Worm (Caenorhabditis elegans) whole organism, L3 larva: ENCODE results near the gene cest-7.

ENCODE experiments used
- R02D3.7 ChIP-seq: fragments of 150-350 bp; optimal IDR thresholded peaks from 2 replicates; lab custom pipeline; 2014; ENCODE audit warnings: missing biosample characterization, missing genetic modification characterization
- ZK546.5 ChIP-seq: sonication (generic microtip); optimal IDR thresholded peaks from 2 replicates; lab custom pipeline; 2017; ENCODE audit warnings: missing biosample characterization, missing genetic modification characterization
- ama-1 ChIP-seq: fragments of 150-350 bp; optimal IDR thresholded peaks from 2 replicates; lab custom pipeline; 2018
- egl-5 ChIP-seq: fragments of 150-350 bp; optimal IDR thresholded peaks from 2 replicates; lab custom pipeline; 2017; ENCODE audit warnings: missing biosample characterization, missing genetic modification reagents, missing genetic modification characterization, inconsistent platforms
- lin-39 ChIP-seq: fragments of 150-350 bp; optimal IDR thresholded peaks from 2 replicates; lab custom pipeline; 2018; ENCODE audit warnings: missing biosample characterization, missing genetic modification reagents, missing genetic modification characterization
- nhr-28 ChIP-seq: fragments of 150-350 bp; optimal IDR thresholded peaks from 2 replicates; lab custom pipeline; 2014; ENCODE audit warnings: missing biosample characterization, missing genetic modification characterization
- nhr-76 ChIP-seq: fragments of 150-350 bp; sonication (generic microtip); optimal IDR thresholded peaks from 5 replicates; lab custom pipeline; 2014; ENCODE audit warnings: missing biosample characterization, missing genetic modification characterization
- nhr-77 ChIP-seq: fragments of 150-350 bp; optimal IDR thresholded peaks from 2 replicates; lab custom pipeline; 2014; ENCODE audit warnings: missing biosample characterization, missing genetic modification characterization
- pqm-1 ChIP-seq: fragments of 150-350 bp; optimal IDR thresholded peaks from 2 replicates; lab custom pipeline; 2017; ENCODE audit warnings: missing biosample characterization, missing genetic modification characterization, inconsistent platforms
- snpc-4 ChIP-seq: fragments of 150-350 bp; optimal IDR thresholded peaks from 2 replicates; lab custom pipeline; 2014; ENCODE audit warnings: missing biosample characterization, missing genetic modification characterization
- unc-62 ChIP-seq: fragments of 150-350 bp; sonication (generic microtip); optimal IDR thresholded peaks from 4 replicates; lab custom pipeline; 2014; ENCODE audit warnings: missing biosample characterization, missing genetic modification reagents, missing genetic modification characterization
- zag-1 ChIP-seq: fragments of 150-350 bp; optimal IDR thresholded peaks from 2 replicates; lab custom pipeline; 2014; ENCODE audit warnings: missing biosample characterization, missing genetic modification characterization
- ztf-11 ChIP-seq: fragments of 150-350 bp; optimal IDR thresholded peaks from 2 replicates; lab custom pipeline; 2014; ENCODE audit warnings: missing biosample characterization, missing genetic modification characterization
- ztf-4 ChIP-seq: fragments of 150-350 bp; optimal IDR thresholded peaks from 2 replicates; lab custom pipeline; 2014; ENCODE audit warnings: missing biosample characterization, missing genetic modification characterization

ce11 chrX:12241457-12241856 is 11.7 kb downstream of the cest-7 start, which contains the start of gene cest-3:
- no peak for TF ChIP-seq ama-1 (lab: Kevin White, UChicago)
- TF ChIP-seq nhr-28, result no peak
- no peak for TF ChIP-seq zag-1 (tag; lab: Kevin White, UChicago)
- no peak for TF ChIP-seq ztf-4
- TF ChIP-seq pqm-1 (tag; lab: Kevin White, UChicago), result peak; percentile 50
- TF ChIP-seq nhr-76, result no peak
- no peak for TF ChIP-seq unc-62
- TF ChIP-seq R02D3.7 (tag; lab: Kevin White, UChicago), result no peak
- TF ChIP-seq ztf-11 (tag; lab: Kevin White, UChicago), result no peak
- TF ChIP-seq egl-5 (tag; lab: Kevin White, UChicago), result no peak
- no peak for TF ChIP-seq nhr-77
- no peak for TF ChIP-seq lin-39
- TF ChIP-seq ZK546.5 (tag; lab: Kevin White, UChicago), result no peak
- TF ChIP-seq snpc-4, result no peak
